In the genomic region with DNA sequence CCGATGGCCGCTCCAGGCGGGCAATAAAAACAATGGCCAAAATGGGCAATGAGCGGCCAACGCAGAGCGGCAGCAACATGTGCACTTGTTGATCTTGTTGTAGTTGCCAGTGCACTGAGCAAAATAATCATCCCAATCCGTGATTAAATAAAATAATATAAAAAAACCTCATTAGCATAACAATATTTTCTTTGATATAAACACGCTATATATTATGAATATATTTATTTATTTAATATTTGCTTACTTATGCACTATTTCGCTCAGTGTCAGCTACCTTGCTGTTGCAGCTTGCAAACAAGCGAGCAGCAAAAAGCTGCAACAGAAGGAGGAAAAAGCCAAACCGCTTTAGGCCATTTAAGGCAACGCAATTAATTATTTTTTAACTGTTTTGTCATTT, we compare ENCODE assay signal across 4 fruit fly cellular contexts.
TF ChIP-seq lines count a peak whose summit lies in the region.

No protein-coding gene starts in this region.

- TF ChIP-seq CTCF in whole organism, embryonic (GFP tag; optimal IDR thresholded peaks at IDR 0.05; lab: Kevin White, UChicago) = no peak

TF ChIP-seq in whole organism, embryonic, 481 proteins besides CTCF, POLR2A, EP300 and RAD21 (continues in another document):
- no peak for TF ChIP-seq CG16863 (GFP tag; optimal IDR thresholded peaks at IDR 0.05; lab: Kevin White, UChicago)
- no peak for TF ChIP-seq CG4617 (GFP tag; optimal IDR thresholded peaks at IDR 0.05; lab: Kevin White, UChicago; ENCODE audit: borderline replicate concordance)
- TF ChIP-seq gt (GFP tag; IDR thresholded peaks at IDR 0.05; lab: Robert Waterston, UW) = 0 out of 2 replicates have a peak, but pooled peaks have one; percentile 17
- peak; percentile 29 for TF ChIP-seq CG7271 (tag; optimal IDR thresholded peaks at IDR 0.05; lab: Kevin White, UChicago)
- TF ChIP-seq CG17361 (GFP tag; IDR thresholded peaks at IDR 0.05; lab: Robert Waterston, UW) = peak; percentile 51; the same call in 1 of the 3 replicates
- TF ChIP-seq tap (tag; optimal IDR thresholded peaks at IDR 0.05; lab: Kevin White, UChicago) = no peak
- TF ChIP-seq ssp (GFP tag; IDR thresholded peaks at IDR 0.05; lab: Robert Waterston, UW) = no peak
- TF ChIP-seq CG17328 (GFP tag; IDR thresholded peaks at IDR 0.05; lab: Robert Waterston, UW) = peak; percentile 62; the same call in 1 of the 2 replicates
- TF ChIP-seq CG10462 (GFP tag; optimal IDR thresholded peaks at IDR 0.05; lab: Kevin White, UChicago) = no peak
- TF ChIP-seq Drgx (GFP tag; IDR thresholded peaks at IDR 0.05; lab: Robert Waterston, UW) = peak; percentile 63
- peak; percentile 30; the same call in 1 of the 2 replicates for TF ChIP-seq CG32772 (GFP tag; IDR thresholded peaks at IDR 0.05; lab: Robert Waterston, UW)
- no peak for TF ChIP-seq NC2α (GFP tag; optimal IDR thresholded peaks at IDR 0.05; lab: Kevin White, UChicago)
- TF ChIP-seq CG12219 (GFP tag; optimal IDR thresholded peaks at IDR 0.05; lab: Kevin White, UChicago) = no peak
- no peak for TF ChIP-seq CG6791 (GFP tag; IDR thresholded peaks at IDR 0.05; lab: Robert Waterston, UW; ENCODE audit: partially characterized antibody)
- TF ChIP-seq sens-2 (GFP tag; IDR thresholded peaks at IDR 0.05; lab: Robert Waterston, UW) = no peak
- peak; percentile 3 for TF ChIP-seq CG4820 (GFP tag; optimal IDR thresholded peaks at IDR 0.05; lab: Kevin White, UChicago)
- peak; percentile 4 for TF ChIP-seq CG17385 (GFP tag; optimal IDR thresholded peaks at IDR 0.05; lab: Kevin White, UChicago)
- no peak for TF ChIP-seq TFAM (GFP tag; optimal IDR thresholded peaks at IDR 0.05; lab: Kevin White, UChicago)
- TF ChIP-seq CG30020 (tag; optimal IDR thresholded peaks at IDR 0.05; lab: Kevin White, UChicago) = no peak
- TF ChIP-seq ara (GFP tag; IDR thresholded peaks at IDR 0.05; lab: Robert Waterston, UW) = 0 out of 2 replicates have a peak, but pooled peaks have one; percentile 28

TF ChIP-seq in whole organism, prepupa, 60 proteins besides CTCF, POLR2A, EP300 and RAD21 (continues in another document):
- TF ChIP-seq CG3032 (tag; optimal IDR thresholded peaks at IDR 0.05; lab: Kevin White, UChicago) (peak; percentile 80), CG7368 (GFP tag; optimal IDR thresholded peaks at IDR 0.05; lab: Kevin White, UChicago) (peak; percentile 65), CG6792 (GFP tag; optimal IDR thresholded peaks at IDR 0.05; lab: Kevin White, UChicago) (peak; percentile 76), CG6163 (GFP tag; IDR thresholded peaks at IDR 0.05; lab: Robert Waterston, UW) (peak; percentile 87), Eip93F (GFP tag; optimal IDR thresholded peaks at IDR 0.05; lab: Kevin White, UChicago) (peak; percentile 21), Hr38 (GFP tag; optimal IDR thresholded peaks at IDR 0.05; lab: Kevin White, UChicago) (no peak), Lpt (GFP tag; optimal IDR thresholded peaks at IDR 0.05; lab: Kevin White, UChicago) (peak; percentile 60), CG8119 (GFP tag; IDR thresholded peaks at IDR 0.05; lab: Robert Waterston, UW) (peak; percentile 82), CG34406 (GFP tag; optimal IDR thresholded peaks at IDR 0.05; lab: Kevin White, UChicago) (peak; percentile 78), achi (GFP tag; optimal IDR thresholded peaks at IDR 0.05; lab: Kevin White, UChicago) (peak; percentile 78), dsx (GFP tag; optimal IDR thresholded peaks at IDR 0.05; lab: Kevin White, UChicago; ENCODE audit: poor library complexity, severe bottlenecking) (peak; percentile 83), net (GFP tag; optimal IDR thresholded peaks at IDR 0.05; lab: Kevin White, UChicago) (peak; percentile 68), Sox102F (GFP tag; optimal IDR thresholded peaks at IDR 0.05; lab: Kevin White, UChicago) (peak; percentile 63), CG8319 (GFP tag; optimal IDR thresholded peaks at IDR 0.05; lab: Kevin White, UChicago) (peak; percentile 46), CG16779 (tag; optimal IDR thresholded peaks at IDR 0.05; lab: Kevin White, UChicago) (peak; percentile 45), CG10631 (GFP tag; optimal IDR thresholded peaks at IDR 0.05; lab: Kevin White, UChicago) (peak; percentile 69), CG8632 (GFP tag; optimal IDR thresholded peaks at IDR 0.05; lab: Kevin White, UChicago) (peak; percentile 77), dac (GFP tag; optimal IDR thresholded peaks at IDR 0.05; lab: Kevin White, UChicago) (no peak), cyc (GFP tag; optimal IDR thresholded peaks at IDR 0.05; lab: Kevin White, UChicago) (peak; percentile 57), CG10669 (GFP tag; optimal IDR thresholded peaks at IDR 0.05; lab: Kevin White, UChicago) (peak; percentile 77), CG1621 (tag; optimal IDR thresholded peaks at IDR 0.05; lab: Kevin White, UChicago) (peak; percentile 63), ss (GFP tag; optimal IDR thresholded peaks at IDR 0.05; lab: Kevin White, UChicago) (peak; percentile 70 to 86)

TF ChIP-seq in whole organism, pupa, 21 proteins besides CTCF, POLR2A, EP300 and RAD21:
- TF ChIP-seq CG8301 (tag; optimal IDR thresholded peaks at IDR 0.05; lab: Kevin White, UChicago) (peak; percentile 56), D1 (tag; optimal IDR thresholded peaks at IDR 0.05; lab: Kevin White, UChicago) (peak; percentile 48), CG17806 (tag; optimal IDR thresholded peaks at IDR 0.05; lab: Kevin White, UChicago) (peak; percentile 84), Ets98B (GFP tag; IDR thresholded peaks at IDR 0.05; lab: Robert Waterston, UW) (peak; percentile 63), EcR (GFP tag; optimal IDR thresholded peaks at IDR 0.05; lab: Kevin White, UChicago) (no peak), Pif1A (GFP tag; optimal IDR thresholded peaks at IDR 0.05; lab: Kevin White, UChicago) (peak; percentile 50), CG14655 (GFP tag; optimal IDR thresholded peaks at IDR 0.05; lab: Kevin White, UChicago) (peak; percentile 75), Pif1B (GFP tag; optimal IDR thresholded peaks at IDR 0.05; lab: Kevin White, UChicago) (peak; percentile 75), CG10348 (GFP tag; IDR thresholded peaks at IDR 0.05; lab: Robert Waterston, UW) (no peak), gl (tag; optimal IDR thresholded peaks at IDR 0.05; lab: Kevin White, UChicago) (peak; percentile 15), CG13204 (GFP tag; optimal IDR thresholded peaks at IDR 0.05; lab: Kevin White, UChicago) (peak; percentile 64), CG15710 (tag; optimal IDR thresholded peaks at IDR 0.05; lab: Kevin White, UChicago) (peak; percentile 83), fd96Ca (GFP tag; IDR thresholded peaks at IDR 0.05; lab: Robert Waterston, UW) (peak; percentile 45; the same call in 2 of the 3 replicates), CG34367 (tag; optimal IDR thresholded peaks at IDR 0.05; lab: Kevin White, UChicago) (peak; percentile 69), CG4496 (GFP tag; IDR thresholded peaks at IDR 0.05; lab: Robert Waterston, UW) (peak; percentile 73; the same call in 2 of the 3 replicates), CG32121 (GFP tag; IDR thresholded peaks at IDR 0.05; lab: Robert Waterston, UW) (peak; percentile 59; the same call in 1 of the 2 replicates), CG8159 (tag; optimal IDR thresholded peaks at IDR 0.05; lab: Kevin White, UChicago) (peak; percentile 87), CG12605 (GFP tag; IDR thresholded peaks at IDR 0.05; lab: Robert Waterston, UW) (peak; percentile 27; the same call in 1 of the 2 replicates), rn (GFP tag; IDR thresholded peaks at IDR 0.05; lab: Robert Waterston, UW) (0 out of 2 replicates have a peak, but pooled peaks have one; percentile 29), CG9948 (tag; optimal IDR thresholded peaks at IDR 0.05; lab: Kevin White, UChicago) (peak; percentile 78), Snoo (tag; optimal IDR thresholded peaks at IDR 0.05; lab: Kevin White, UChicago) (peak; percentile 52)

TF ChIP-seq in whole organism, wandering third instar larva, 38 proteins besides CTCF, POLR2A, EP300 and RAD21 (continues in another document):
- TF ChIP-seq Hr83 (GFP tag; optimal IDR thresholded peaks at IDR 0.05; lab: Kevin White, UChicago; ENCODE audit: poor library complexity, severe bottlenecking) (no peak), Abd-B (GFP tag; optimal IDR thresholded peaks at IDR 0.05; lab: Kevin White, UChicago) (no peak), HLH106 (tag; optimal IDR thresholded peaks at IDR 0.05; lab: Kevin White, UChicago) (peak; percentile 82), lola (GFP tag; optimal IDR thresholded peaks at IDR 0.05; lab: Kevin White, UChicago) (no peak), brk (GFP tag; optimal IDR thresholded peaks at IDR 0.05; lab: Kevin White, UChicago) (peak; percentile 55), Dif (GFP tag; optimal IDR thresholded peaks at IDR 0.05; lab: Kevin White, UChicago; ENCODE audit: partially characterized antibody) (no peak), rgr (GFP tag; optimal IDR thresholded peaks at IDR 0.05; lab: Kevin White, UChicago) (peak; percentile 57), ey (GFP tag; optimal IDR thresholded peaks at IDR 0.05; lab: Kevin White, UChicago) (no peak), Jra (GFP tag; optimal IDR thresholded peaks at IDR 0.05; lab: Kevin White, UChicago) (no peak), Dfd (GFP tag; optimal IDR thresholded peaks at IDR 0.05; lab: Kevin White, UChicago) (no peak), Hr78 (GFP tag; optimal IDR thresholded peaks at IDR 0.05; lab: Kevin White, UChicago) (no peak), psq (GFP tag; optimal IDR thresholded peaks at IDR 0.05; lab: Kevin White, UChicago) (peak; percentile 60), Rel (GFP tag; optimal IDR thresholded peaks at IDR 0.05; lab: Kevin White, UChicago) (no peak), Rel (tag; optimal IDR thresholded peaks at IDR 0.05; lab: Kevin White, UChicago) (peak; percentile 38), Hnf4 (GFP tag; optimal IDR thresholded peaks at IDR 0.05; lab: Kevin White, UChicago) (peak; percentile 39), sage (GFP tag; optimal IDR thresholded peaks at IDR 0.05; lab: Kevin White, UChicago) (peak; percentile 37), pan (optimal IDR thresholded peaks at IDR 0.05; lab: Kevin White, UChicago) (no peak), N (GFP tag; optimal IDR thresholded peaks at IDR 0.05; lab: Kevin White, UChicago) (no peak), Sp1 (GFP tag; optimal IDR thresholded peaks at IDR 0.05; lab: Kevin White, UChicago) (peak; percentile 80), h (GFP tag; optimal IDR thresholded peaks at IDR 0.05; lab: Kevin White, UChicago) (peak; percentile 53), dsf (GFP tag; optimal IDR thresholded peaks at IDR 0.05; lab: Kevin White, UChicago; ENCODE audit: borderline replicate concordance) (no peak), CrebA (GFP tag; optimal IDR thresholded peaks at IDR 0.05; lab: Kevin White, UChicago; ENCODE audit: borderline replicate concordance) (no peak), sv (GFP tag; optimal IDR thresholded peaks at IDR 0.05; lab: Kevin White, UChicago) (no peak), jim (GFP tag; optimal IDR thresholded peaks at IDR 0.05; lab: Kevin White, UChicago) (no peak), CG32264 (GFP tag; optimal IDR thresholded peaks at IDR 0.05; lab: Kevin White, UChicago) (no peak), usp (GFP tag; optimal IDR thresholded peaks at IDR 0.05; lab: Kevin White, UChicago) (no peak), dl (GFP tag; optimal IDR thresholded peaks at IDR 0.05; lab: Kevin White, UChicago; ENCODE audit: insufficient read depth in 1 of 2, partially characterized antibody in 2 of 2) (no peak), br (GFP tag; optimal IDR thresholded peaks at IDR 0.05; lab: Kevin White, UChicago) (peak; percentile 30)
